Fruit fly (Drosophila melanogaster): ENCODE results near the gene CG5614.

CG5614 gene

dm6 chr3R:15793372-15793802 lies 13.8 kb downstream of the CG5614 start, which contains the start of gene nsl1 (continued):
- TF ChIP-seq slou (GFP tag; optimal IDR thresholded peaks at IDR 0.05) (peak; percentile 7), CG15011 (GFP tag; optimal IDR thresholded peaks at IDR 0.05) (no peak), CG10267 (tag; optimal IDR thresholded peaks at IDR 0.05) (peak; percentile 74), CG10979 (tag; optimal IDR thresholded peaks at IDR 0.05) (no peak), crc (GFP tag; optimal IDR thresholded peaks at IDR 0.05) (no peak), Adf1 (GFP tag; IDR thresholded peaks at IDR 0.05) (peak; percentile 81), pfk (GFP tag; optimal IDR thresholded peaks at IDR 0.05) (no peak), CG18011 (GFP tag; optimal IDR thresholded peaks at IDR 0.05) (peak; percentile 19), Lhr (GFP tag; optimal IDR thresholded peaks at IDR 0.05) (peak; percentile 58), CG3838 (GFP tag; optimal IDR thresholded peaks at IDR 0.05) (no peak), jumu (GFP tag; optimal IDR thresholded peaks at IDR 0.05) (peak; percentile 49), Vsx1 (GFP tag; optimal IDR thresholded peaks at IDR 0.05) (peak; percentile 7), CG43689 (GFP tag; IDR thresholded peaks at IDR 0.05) (no peak), CG2678 (tag; optimal IDR thresholded peaks at IDR 0.05) (peak; percentile 17), Antp (GFP tag; optimal IDR thresholded peaks at IDR 0.05) (peak; percentile 24), ind (GFP tag; optimal IDR thresholded peaks at IDR 0.05) (peak; percentile 32), sr (GFP tag; IDR thresholded peaks at IDR 0.05) (no peak), CG32772 (GFP tag; IDR thresholded peaks at IDR 0.05) (peak; percentile 41; the same call in 1 of the 2 replicates), bbx (GFP tag; IDR thresholded peaks at IDR 0.05; ENCODE audit: partially characterized antibody) (peak; percentile 96), jing (GFP tag; optimal IDR thresholded peaks at IDR 0.05) (no peak), CG1233 (GFP tag; optimal IDR thresholded peaks at IDR 0.05) (peak; percentile 11), tin (GFP tag; optimal IDR thresholded peaks at IDR 0.05) (peak; percentile 34), pita (GFP tag; optimal IDR thresholded peaks at IDR 0.05) (no peak), crp (GFP tag; optimal IDR thresholded peaks at IDR 0.05) (peak in 1 of 2 experiments; percentile 5), CG3726 (GFP tag; IDR thresholded peaks at IDR 0.05) (no peak), CG10462 (GFP tag; optimal IDR thresholded peaks at IDR 0.05) (peak; percentile 54), pan (optimal IDR thresholded peaks at IDR 0.05) (no peak), pan (GFP tag; optimal IDR thresholded peaks at IDR 0.05 in 1 of 2, IDR thresholded peaks at IDR 0.05 in 1 of 2) (peak in 1 of 2 experiments; percentile 41), disco-r (GFP tag; optimal IDR thresholded peaks at IDR 0.05) (no peak), CG3163 (GFP tag; optimal IDR thresholded peaks at IDR 0.05) (no peak), slbo (GFP tag; IDR thresholded peaks at IDR 0.05) (peak; percentile 51; the same call in 1 of the 2 replicates), fd96Cb (tag; optimal IDR thresholded peaks at IDR 0.05) (no peak), sens (GFP tag) (peak; percentile 74), CG11695 (GFP tag; IDR thresholded peaks at IDR 0.05) (no peak), lola (GFP tag; optimal IDR thresholded peaks at IDR 0.05) (peak in 1 of 3 experiments; percentile 25), knrl (GFP tag; IDR thresholded peaks at IDR 0.05; ENCODE audit: partially characterized antibody) (peak; percentile 97), Bteb2 (GFP tag; optimal IDR thresholded peaks at IDR 0.05) (no peak), PHDP (tag; optimal IDR thresholded peaks at IDR 0.05) (no peak), CG9817 (tag; optimal IDR thresholded peaks at IDR 0.05) (peak; percentile 13), Aef1 (GFP tag; IDR thresholded peaks at IDR 0.05) (0 out of 3 replicates have a peak, but pooled peaks have one; percentile 18), chm (GFP tag; IDR thresholded peaks at IDR 0.05) (no peak; the same call in 1 of the 2 replicates), dan (GFP tag; IDR thresholded peaks at IDR 0.05) (no peak), dmrt99B (tag; optimal IDR thresholded peaks at IDR 0.05) (no peak), CG8765 (GFP tag; IDR thresholded peaks at IDR 0.05) (peak; percentile 69), row (GFP tag; IDR thresholded peaks at IDR 0.05) (peak; percentile 71), hkb (optimal IDR thresholded peaks at IDR 0.05) (peak; percentile 67), hkb (GFP tag; IDR thresholded peaks at IDR 0.05) (0 out of 2 replicates have a peak, but pooled peaks have one; percentile 11), B-H1 (GFP tag; IDR thresholded peaks at IDR 0.05) (no peak), D19A (tag; optimal IDR thresholded peaks at IDR 0.05) (peak; percentile 38), Sox102F (GFP tag; optimal IDR thresholded peaks at IDR 0.05) (no peak), CoRest (tag; optimal IDR thresholded peaks at IDR 0.05) (peak; percentile 31)

Data from whole organism, embryonic.